Fruit fly (Drosophila melanogaster): ENCODE data around the gene lobo.

DNA sequence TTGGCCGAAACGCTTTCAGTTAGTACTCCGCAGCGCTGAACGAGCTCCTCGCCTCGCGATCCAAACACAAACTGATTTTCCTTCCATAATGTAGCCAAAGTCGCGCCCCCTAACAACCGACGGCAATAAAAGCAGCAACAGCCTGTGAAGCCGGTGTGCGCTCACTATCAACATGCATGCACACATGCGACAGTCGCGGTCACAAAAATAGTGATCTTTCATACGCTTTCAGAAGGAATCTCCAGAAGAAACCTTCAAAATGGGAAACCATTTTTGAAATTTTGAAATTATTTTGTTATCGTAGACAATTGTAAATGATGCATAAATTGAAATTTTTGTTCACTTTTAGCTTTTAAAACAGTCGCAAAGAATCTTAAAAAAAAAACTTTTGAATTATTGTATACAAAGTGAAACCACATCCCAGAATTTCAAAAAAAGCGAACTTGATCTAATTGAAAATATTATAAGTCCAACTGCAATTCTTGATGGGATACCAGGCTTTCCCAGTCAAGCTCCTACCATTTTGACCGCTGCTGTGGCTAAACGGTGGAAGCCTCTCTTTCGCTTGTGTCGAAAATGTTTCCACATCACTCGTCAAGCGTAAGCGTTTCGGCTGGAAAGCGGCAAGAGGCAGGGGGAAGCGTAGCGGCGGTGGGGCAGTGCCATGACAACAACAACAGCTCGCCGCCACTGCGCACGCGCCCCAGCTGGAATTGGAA is 38.9 kb upstream of the lobo start, which contains the start of gene Cad96Cb:
- TF ChIP-seq CG8159 (tag; optimal IDR thresholded peaks at IDR 0.05) (peak; percentile 92), EcR (GFP tag; optimal IDR thresholded peaks at IDR 0.05) (no peak), Snoo (tag; optimal IDR thresholded peaks at IDR 0.05) (peak; percentile 92), CG4496 (GFP tag; IDR thresholded peaks at IDR 0.05) (peak; percentile 76; the same call in 2 of the 3 replicates), D1 (tag; optimal IDR thresholded peaks at IDR 0.05) (peak; percentile 73), Pif1A (GFP tag; optimal IDR thresholded peaks at IDR 0.05) (peak; percentile 93), CG15710 (tag; optimal IDR thresholded peaks at IDR 0.05) (peak; percentile 91), Pif1B (GFP tag; optimal IDR thresholded peaks at IDR 0.05) (peak; percentile 90), CG12605 (GFP tag; IDR thresholded peaks at IDR 0.05) (peak; percentile 49), CG14655 (GFP tag; optimal IDR thresholded peaks at IDR 0.05) (peak; percentile 97), CG34367 (tag; optimal IDR thresholded peaks at IDR 0.05) (peak; percentile 82)
